Worm (Caenorhabditis elegans): ENCODE measurements around the gene T07G12.5.

Gene T07G12.5

ce11 chrIV:10524095-10524829 lies 20.7 kb downstream of the T07G12.5 start, which contains the start of gene C02F4.5:
TSS of gene C02F4.5 (minus strand) at chrIV:10524145.
- TF ChIP-seq lin-29 (GFP tag; IDR thresholded peaks at IDR 0.05) (no peak), dve-1 (tag; optimal IDR thresholded peaks at IDR 0.05; ENCODE audit: insufficient read depth) (no peak), dmd-9 (GFP tag; IDR thresholded peaks at IDR 0.05) (no peak), lin-13 (GFP tag; optimal IDR thresholded peaks at IDR 0.05) (no peak), fkh-10 (GFP tag; optimal IDR thresholded peaks at IDR 0.05) (peak; percentile 49), Y105C5A.15 (GFP tag; IDR thresholded peaks at IDR 0.05) (no peak), Y75B8A.6 (GFP tag; IDR thresholded peaks at IDR 0.05) (no peak), lin-39 (tag; optimal IDR thresholded peaks at IDR 0.05) (no peak), nhr-102 (tag; optimal IDR thresholded peaks at IDR 0.05) (no peak), R02D3.7 (tag; optimal IDR thresholded peaks at IDR 0.05) (no peak), nhr-41 (GFP tag; IDR thresholded peaks at IDR 0.05) (no peak), gei-8 (GFP tag; optimal IDR thresholded peaks at IDR 0.05) (no peak), ztf-7 (tag; optimal IDR thresholded peaks at IDR 0.05) (no peak), pqm-1 (tag; optimal IDR thresholded peaks at IDR 0.05) (no peak), aha-1 (tag) (peak; percentile 57), mes-2 (tag; optimal IDR thresholded peaks at IDR 0.05; ENCODE audit: poor library complexity, severe bottlenecking) (no peak), mdl-1 (tag; optimal IDR thresholded peaks at IDR 0.05) (no peak), madf-9 (GFP tag; conservative IDR thresholded peaks at IDR 0.05) (no peak), lin-15B (tag; optimal IDR thresholded peaks at IDR 0.05) (no peak), zip-2 (tag; optimal IDR thresholded peaks at IDR 0.05) (no peak), ceh-82 (tag; optimal IDR thresholded peaks at IDR 0.05) (no peak), nhr-25 (tag; optimal IDR thresholded peaks at IDR 0.05; ENCODE audit: borderline replicate concordance, insufficient read depth) (no peak), Y48G9A.11 (GFP tag; IDR thresholded peaks at IDR 0.05) (0 out of 2 replicates have a peak, but pooled peaks have one; percentile 20), F49E8.2 (tag; optimal IDR thresholded peaks at IDR 0.05; ENCODE audit: borderline replicate concordance) (no peak), ama-1 (optimal IDR thresholded peaks at IDR 0.05) (no peak), ceh-62 (tag; optimal IDR thresholded peaks at IDR 0.05) (no peak), mdt-29 (GFP tag; IDR thresholded peaks at IDR 0.05) (no peak)

- TF ChIP-seq mep-1 (tag; optimal IDR thresholded peaks at IDR 0.05), result no peak
- peak; percentile 57 for TF ChIP-seq aha-1 (tag)
- no peak for TF ChIP-seq nhr-11 (tag; optimal IDR thresholded peaks at IDR 0.05)
Measured at ce11 chrIV:10521106-10521505, 23.8 kb downstream of the T07G12.5 start, which contains the start of gene cal-4. TSS of gene cal-4 (plus strand) at chrIV:10521406.

- TF ChIP-seq dpl-1 (GFP tag; optimal IDR thresholded peaks at IDR 0.05), result no peak
- TF ChIP-seq attf-4 (tag; optimal IDR thresholded peaks at IDR 0.05), result no peak
- no peak for TF ChIP-seq lin-39 (tag; optimal IDR thresholded peaks at IDR 0.05)
- no peak for TF ChIP-seq aly-2 (tag; optimal IDR thresholded peaks at IDR 0.05)
- no peak for TF ChIP-seq mes-2 (tag; optimal IDR thresholded peaks at IDR 0.05; ENCODE audit: poor library complexity, severe bottlenecking)
Measured at ce11 chrIV:10518652-10519051, 26.3 kb downstream of the T07G12.5 start.

- TF ChIP-seq ztf-11 (tag; optimal IDR thresholded peaks at IDR 0.05), result no peak
- TF ChIP-seq aly-2 (tag; optimal IDR thresholded peaks at IDR 0.05), result no peak
- TF ChIP-seq hlh-11 (tag; optimal IDR thresholded peaks at IDR 0.05), result no peak
- no peak for TF ChIP-seq F37D6.2 (tag; optimal IDR thresholded peaks at IDR 0.05)
- TF ChIP-seq hmg-1.1 (GFP tag; IDR thresholded peaks at IDR 0.05), result no peak
- TF ChIP-seq daf-8 (GFP tag; IDR thresholded peaks at IDR 0.05), result no peak
Measured at ce11 chrIV:10515128-10515527, 29.8 kb downstream of the T07G12.5 start, which contains the start of gene C02F4.4. TSS of gene C02F4.4 (minus strand) at chrIV:10515228.

All from whole organism, L4 larva.